Fruit fly (Drosophila melanogaster) whole organism, prepupa: ENCODE data around the gene CG13046.

Experiments
- Blimp-1 ChIP-seq: fragments of 200-800 bp; sonication (Bioruptor generic); optimal IDR thresholded peaks from 3 replicates; lab custom pipeline; 2017; ENCODE audit warnings: missing biosample characterization, missing genetic modification characterization, mild to moderate bottlenecking, moderate library complexity, missing genetic modification reagents
- CG10631 ChIP-seq: fragments of 200-800 bp; sonication (Bioruptor generic); optimal IDR thresholded peaks from 2 replicates; lab custom pipeline; 2016; ENCODE audit warnings: missing biosample characterization, missing genetic modification characterization
- CG10669 ChIP-seq: fragments of 200-800 bp; sonication (Bioruptor generic); optimal IDR thresholded peaks from 3 replicates; lab custom pipeline; 2018; ENCODE audit warnings: missing biosample characterization, mild to moderate bottlenecking, missing genetic modification characterization, moderate library complexity
- CG11294 ChIP-seq: fragments of 200-800 bp; sonication (Bioruptor generic); IDR thresholded peaks from 2 replicates; pipeline ENCODE4 v1.3.6; 2022; ENCODE audit warnings: missing biosample characterization, missing genetic modification characterization
- CG11762 ChIP-seq: fragments of 200-800 bp; sonication (Bioruptor generic); optimal IDR thresholded peaks from 3 replicates; lab custom pipeline; 2016; ENCODE audit warnings: missing biosample characterization, missing genetic modification characterization; ENCODE audit not compliant: insufficient read depth
- CG11902 ChIP-seq: fragments of 200-800 bp; sonication (Bioruptor generic); optimal IDR thresholded peaks from 3 replicates; lab custom pipeline; 2016; ENCODE audit warnings: missing biosample characterization, missing genetic modification characterization
- CG15336 ChIP-seq: fragments of 200-800 bp; sonication (Bioruptor generic); IDR thresholded peaks from 2 replicates; pipeline ENCODE4 v1.3.6; 2022; ENCODE audit warnings: missing biosample characterization, missing genetic modification characterization
- CG1621 ChIP-seq: fragments of 200-800 bp; sonication (Bioruptor generic); optimal IDR thresholded peaks from 3 replicates; lab custom pipeline; 2018; ENCODE audit warnings: missing biosample characterization, mild to moderate bottlenecking, missing genetic modification characterization
- CG16779 ChIP-seq: fragments of 200-800 bp; sonication (Bioruptor generic); optimal IDR thresholded peaks from 3 replicates; lab custom pipeline; 2017; ENCODE audit warnings: missing biosample characterization, mild to moderate bottlenecking, missing genetic modification characterization
- CG3032 ChIP-seq: fragments of 200-800 bp; optimal IDR thresholded peaks from 2 replicates; lab custom pipeline; 2019; ENCODE audit warnings: missing biosample characterization, mild to moderate bottlenecking, missing genetic modification characterization, moderate library complexity
- CG31627 ChIP-seq: fragments of 200-800 bp; sonication (Bioruptor generic); optimal IDR thresholded peaks from 3 replicates; lab custom pipeline; 2016; ENCODE audit warnings: missing biosample characterization, missing genetic modification characterization
- CG32006 ChIP-seq: fragments of 200-800 bp; sonication (Bioruptor generic); optimal IDR thresholded peaks from 3 replicates; lab custom pipeline; 2017; ENCODE audit warnings: missing biosample characterization, mild to moderate bottlenecking, missing genetic modification characterization
- CG34406 ChIP-seq: fragments of 200-800 bp; sonication (Bioruptor generic); optimal IDR thresholded peaks from 3 replicates; lab custom pipeline; 2016; ENCODE audit warnings: missing biosample characterization, missing genetic modification characterization
- CG3919 ChIP-seq: fragments of 200-800 bp; sonication (Bioruptor generic); optimal IDR thresholded peaks from 3 replicates; lab custom pipeline; 2016; ENCODE audit warnings: missing biosample characterization, missing genetic modification characterization
- CG6163 ChIP-seq: fragments of 200-800 bp; sonication (Bioruptor generic); IDR thresholded peaks from 3 replicates; pipeline ENCODE4 v1.3.6; 2022; ENCODE audit warnings: missing biosample characterization, missing genetic modification characterization
- CG6276 ChIP-seq: fragments of 200-800 bp; sonication (Bioruptor generic); optimal IDR thresholded peaks from 2 replicates; lab custom pipeline; 2017; ENCODE audit warnings: missing biosample characterization, mild to moderate bottlenecking, missing genetic modification characterization
- CG6792 ChIP-seq: fragments of 200-800 bp; sonication (Bioruptor generic); optimal IDR thresholded peaks from 3 replicates; lab custom pipeline; 2016; ENCODE audit warnings: missing biosample characterization, missing genetic modification characterization
- CG6808 ChIP-seq: fragments of 200-800 bp; sonication (Bioruptor generic); optimal IDR thresholded peaks from 3 replicates; lab custom pipeline; 2017; ENCODE audit warnings: missing biosample characterization, missing genetic modification characterization, mild to moderate bottlenecking, moderate library complexity, missing genetic modification reagents
- CG6854 ChIP-seq: fragments of 200-800 bp; sonication (Bioruptor generic); optimal IDR thresholded peaks from 2 replicates; lab custom pipeline; 2017; ENCODE audit warnings: missing biosample characterization, mild to moderate bottlenecking, missing genetic modification characterization
- CG8632 ChIP-seq: fragments of 200-800 bp; sonication (Bioruptor generic); optimal IDR thresholded peaks from 3 replicates; lab custom pipeline; 2016; ENCODE audit warnings: missing biosample characterization, missing genetic modification characterization
- CG9139 ChIP-seq: fragments of 200-800 bp; sonication (Bioruptor generic); optimal IDR thresholded peaks from 3 replicates; lab custom pipeline; 2017; ENCODE audit warnings: missing biosample characterization, mild to moderate bottlenecking, missing genetic modification characterization
- Eip75B ChIP-seq: fragments of 200-800 bp; sonication (Bioruptor generic); optimal IDR thresholded peaks from 3 replicates; lab custom pipeline; 2016; ENCODE audit warnings: missing biosample characterization, missing genetic modification characterization
- Eip78C ChIP-seq: fragments of 200-800 bp; sonication (Bioruptor generic); peaks from one replicate; lab custom pipeline; 2016; ENCODE audit warnings: missing biosample characterization, missing genetic modification characterization
- Eip93F ChIP-seq: fragments of 200-800 bp; sonication (Bioruptor generic); optimal IDR thresholded peaks from 2 replicates; lab custom pipeline; 2016; ENCODE audit warnings: missing biosample characterization, mild to moderate bottlenecking, missing genetic modification characterization
- Ets21C ChIP-seq: fragments of 200-800 bp; sonication (Bioruptor generic); optimal IDR thresholded peaks from 3 replicates; lab custom pipeline; 2016; ENCODE audit warnings: missing biosample characterization, missing genetic modification characterization
- Ets96B ChIP-seq: fragments of 200-800 bp; optimal IDR thresholded peaks from 2 replicates; lab custom pipeline; 2019; ENCODE audit warnings: missing biosample characterization, mild to moderate bottlenecking, missing genetic modification characterization, moderate library complexity
- Gug ChIP-seq: fragments of 200-800 bp; sonication (Bioruptor generic); IDR thresholded peaks from 2 replicates; pipeline ENCODE4 v1.3.6; 2022; ENCODE audit warnings: missing biosample characterization, missing genetic modification characterization
- Hr38 ChIP-seq: sonication (Bioruptor generic); optimal IDR thresholded peaks from 2 replicates; lab custom pipeline; 2016; ENCODE audit warnings: missing biosample characterization, missing genetic modification characterization
- Hr39 ChIP-seq: fragments of 200-800 bp; sonication (Bioruptor generic); optimal IDR thresholded peaks from 2 replicates; lab custom pipeline; 2016; ENCODE audit warnings: missing biosample characterization, missing genetic modification characterization
- Hr4 ChIP-seq: fragments of 200-800 bp; sonication (Bioruptor generic); optimal IDR thresholded peaks from 3 replicates; lab custom pipeline; 2016; ENCODE audit warnings: missing biosample characterization, missing genetic modification characterization
- Met ChIP-seq: fragments of 200-800 bp; sonication (Bioruptor generic); optimal IDR thresholded peaks from 3 replicates; lab custom pipeline; 2016; ENCODE audit warnings: missing biosample characterization, missing genetic modification characterization
- OdsH ChIP-seq: fragments of 200-800 bp; sonication (Bioruptor generic); optimal IDR thresholded peaks from 3 replicates; lab custom pipeline; 2016; ENCODE audit warnings: missing biosample characterization, missing genetic modification characterization
- Smox ChIP-seq: fragments of 200-800 bp; sonication (Bioruptor generic); optimal IDR thresholded peaks from 3 replicates; lab custom pipeline; 2016; ENCODE audit warnings: missing biosample characterization, missing genetic modification characterization
- Sox102F ChIP-seq: fragments of 200-800 bp; sonication (Bioruptor generic); optimal IDR thresholded peaks from 2 replicates; lab custom pipeline; 2016; ENCODE audit warnings: missing biosample characterization, mild to moderate bottlenecking, missing genetic modification characterization
- Sox14 ChIP-seq: fragments of 200-800 bp; sonication (Bioruptor generic); optimal IDR thresholded peaks from 3 replicates; lab custom pipeline; 2016; ENCODE audit warnings: missing biosample characterization, missing genetic modification characterization
- Sox15 ChIP-seq: fragments of 200-800 bp; sonication (Bioruptor generic); optimal IDR thresholded peaks from 3 replicates; lab custom pipeline; 2016; ENCODE audit warnings: missing biosample characterization, missing genetic modification characterization
- achi ChIP-seq: fragments of 200-800 bp; sonication (Bioruptor generic); optimal IDR thresholded peaks from 3 replicates; lab custom pipeline; 2016; ENCODE audit warnings: missing biosample characterization, missing genetic modification characterization
- acj6 ChIP-seq: fragments of 200-800 bp; sonication (Bioruptor generic); optimal IDR thresholded peaks from 3 replicates; lab custom pipeline; 2016; ENCODE audit warnings: missing biosample characterization, missing genetic modification characterization
- cyc ChIP-seq: fragments of 200-800 bp; sonication (Bioruptor generic); optimal IDR thresholded peaks from 3 replicates; lab custom pipeline; 2016; ENCODE audit warnings: missing biosample characterization, missing genetic modification characterization
- dac ChIP-seq: fragments of 200-800 bp; sonication (Bioruptor generic); optimal IDR thresholded peaks from 2 replicates; lab custom pipeline; 2017; ENCODE audit warnings: missing biosample characterization, mild to moderate bottlenecking, missing genetic modification characterization
- dsx ChIP-seq: fragments of 200-800 bp; optimal IDR thresholded peaks from 3 replicates; lab custom pipeline; 2019; ENCODE audit warnings: missing biosample characterization, mild to moderate bottlenecking, missing genetic modification characterization, moderate library complexity; ENCODE audit not compliant: poor library complexity, severe bottlenecking
- esn ChIP-seq: fragments of 200-800 bp; sonication (Bioruptor generic); optimal IDR thresholded peaks from 2 replicates; lab custom pipeline; 2016; ENCODE audit warnings: missing biosample characterization, mild to moderate bottlenecking, missing genetic modification characterization, moderate library complexity
- fkh ChIP-seq: fragments of 200-800 bp; sonication (Bioruptor generic); optimal IDR thresholded peaks from 3 replicates; lab custom pipeline; 2017; ENCODE audit warnings: missing biosample characterization, mild to moderate bottlenecking, missing genetic modification characterization, moderate library complexity
- net ChIP-seq: fragments of 200-800 bp; sonication (Bioruptor generic); optimal IDR thresholded peaks from 3 replicates; lab custom pipeline; 2016; ENCODE audit warnings: missing biosample characterization, missing genetic modification characterization
- salr ChIP-seq, 2 experiments: fragments of 200-800 bp; sonication (Bioruptor generic); optimal IDR thresholded peaks; 3 replicates each; lab custom pipeline; 2016 to 2018; ENCODE audit warnings: missing biosample characterization in 2 of 2, missing genetic modification characterization in 2 of 2, mild to moderate bottlenecking in 1 of 2
- spab ChIP-seq: fragments of 200-800 bp; sonication (Bioruptor generic); optimal IDR thresholded peaks from 2 replicates; lab custom pipeline; 2017; ENCODE audit warnings: missing biosample characterization, mild to moderate bottlenecking, missing genetic modification characterization, missing genetic modification reagents
- svp ChIP-seq: fragments of 200-800 bp; sonication (Bioruptor generic); peaks from one replicate; lab custom pipeline; 2016; ENCODE audit warnings: missing biosample characterization, missing genetic modification characterization
- topi ChIP-seq: fragments of 200-800 bp; sonication (Bioruptor generic); optimal IDR thresholded peaks from 3 replicates; lab custom pipeline; 2016; ENCODE audit warnings: missing biosample characterization, missing genetic modification characterization
- vri ChIP-seq: fragments of 200-800 bp; sonication (Bioruptor generic); optimal IDR thresholded peaks from 3 replicates; lab custom pipeline; 2016; ENCODE audit warnings: missing biosample characterization, mild to moderate bottlenecking, missing genetic modification characterization

The CG13046 gene

DNA sequence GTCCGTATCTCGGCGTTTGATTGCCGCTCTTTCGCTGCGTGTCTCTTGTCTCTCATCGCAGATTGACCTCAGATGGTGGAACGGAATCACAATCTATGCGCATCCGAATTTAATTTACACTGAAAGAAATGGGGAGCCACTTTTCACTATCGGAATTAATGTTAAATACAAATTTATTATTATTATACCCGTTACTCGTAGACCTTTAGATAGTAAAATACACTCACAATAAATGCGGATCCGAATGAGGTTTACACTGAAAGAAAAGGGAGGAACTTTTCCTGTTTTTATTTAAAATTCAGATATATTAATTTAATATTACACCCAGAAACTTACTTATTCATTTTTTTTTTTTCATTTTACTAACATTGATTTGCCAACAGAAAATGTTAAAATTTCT is 845 bp upstream of the CG13046 start (continued):
- TF ChIP-seq CG16779 (no peak), CG6792 (GFP tag; lab: Kevin White, UChicago) (no peak), Sox14 (GFP tag; lab: Kevin White, UChicago) (no peak), vri (GFP tag; lab: Kevin White, UChicago) (no peak), Ets96B (peak; percentile 14), cyc (no peak), achi (GFP tag; lab: Kevin White, UChicago) (peak; percentile 23), CG6808 (GFP tag; lab: Kevin White, UChicago) (no peak), Sox15 (GFP tag; lab: Kevin White, UChicago) (no peak), OdsH (GFP tag; lab: Kevin White, UChicago) (peak; percentile 26), CG15336 (peak; percentile 8; the same call in 1 of the 2 replicates), Hr39 (GFP tag; lab: Kevin White, UChicago) (no peak), CG8632 (GFP tag; lab: Kevin White, UChicago) (no peak), net (GFP tag; lab: Kevin White, UChicago) (no peak), topi (GFP tag; lab: Kevin White, UChicago) (no peak), CG10631 (GFP tag; lab: Kevin White, UChicago) (peak; percentile 33), CG31627 (GFP tag; lab: Kevin White, UChicago) (no peak), Eip78C (GFP tag; lab: Kevin White, UChicago) (peak; percentile 73), fkh (GFP tag; lab: Kevin White, UChicago) (no peak), CG6854 (GFP tag; lab: Kevin White, UChicago) (no peak), CG9139 (GFP tag; lab: Kevin White, UChicago) (no peak), Ets21C (GFP tag; lab: Kevin White, UChicago) (no peak), CG6276 (GFP tag; lab: Kevin White, UChicago) (no peak), Sox102F (GFP tag; lab: Kevin White, UChicago) (no peak), esn (GFP tag; lab: Kevin White, UChicago) (no peak), CG32006 (peak; percentile 25), CG11762 (GFP tag; lab: Kevin White, UChicago) (peak; percentile 15), Smox (GFP tag; lab: Kevin White, UChicago) (no peak), Blimp-1 (GFP tag; lab: Kevin White, UChicago) (no peak), CG11902 (no peak), CG11294 (GFP tag; lab: Robert Waterston, UW) (no peak), CG6163 (GFP tag; lab: Robert Waterston, UW) (0 out of 3 replicates have a peak, but pooled peaks have one; percentile 45), Eip93F (GFP tag; lab: Kevin White, UChicago) (no peak), Eip75B (no peak), CG3032 (no peak), Hr38 (GFP tag; lab: Kevin White, UChicago) (no peak), Hr4 (GFP tag; lab: Kevin White, UChicago) (peak; percentile 18)
- TF ChIP-seq, all 60 proteins: peak for 18

DNA sequence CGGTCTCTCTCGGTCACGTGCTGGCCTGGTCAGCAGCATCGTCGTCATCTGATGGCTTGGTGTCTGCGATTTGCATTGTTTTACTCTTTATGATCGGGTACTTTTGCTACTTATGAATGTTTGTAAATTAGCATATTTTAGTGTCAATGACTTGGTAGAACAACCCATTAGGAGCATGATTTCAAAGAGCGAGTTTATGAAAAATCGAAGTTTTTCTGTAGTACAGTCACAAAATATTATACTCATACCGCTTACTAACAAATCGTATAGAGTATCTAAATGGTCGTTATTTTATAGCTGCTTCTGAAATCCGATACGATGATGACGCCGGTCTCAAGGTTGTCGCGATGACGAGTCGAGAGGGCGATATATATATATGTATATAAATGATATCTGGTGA is 2.0 kb downstream of the CG13046 start:
- TF ChIP-seq CG1621 (peak; percentile 78), CG11294 (GFP tag; lab: Robert Waterston, UW) (no peak), Hr38 (GFP tag; lab: Kevin White, UChicago) (no peak), Met (GFP tag; lab: Kevin White, UChicago) (peak; percentile 19), CG11762 (GFP tag; lab: Kevin White, UChicago) (peak; percentile 8), Hr39 (GFP tag; lab: Kevin White, UChicago) (peak; percentile 29), CG3919 (peak; percentile 55), svp (peak; percentile 39), Eip75B (peak; percentile 71), Eip78C (GFP tag; lab: Kevin White, UChicago) (peak; percentile 93), CG16779 (peak; percentile 30), Smox (GFP tag; lab: Kevin White, UChicago) (peak; percentile 10), CG6276 (GFP tag; lab: Kevin White, UChicago) (no peak), Hr4 (GFP tag; lab: Kevin White, UChicago) (no peak), Gug (GFP tag; lab: Robert Waterston, UW) (no peak), CG10631 (GFP tag; lab: Kevin White, UChicago) (peak; percentile 54), OdsH (GFP tag; lab: Kevin White, UChicago) (peak; percentile 46), CG10669 (GFP tag; lab: Kevin White, UChicago) (peak; percentile 85), vri (GFP tag; lab: Kevin White, UChicago) (peak; percentile 13), dsx (peak; percentile 77), CG6808 (GFP tag; lab: Kevin White, UChicago) (peak; percentile 77), fkh (GFP tag; lab: Kevin White, UChicago) (no peak), acj6 (GFP tag; lab: Kevin White, UChicago) (peak; percentile 64), spab (GFP tag; lab: Kevin White, UChicago) (peak; percentile 78), Blimp-1 (GFP tag; lab: Kevin White, UChicago) (no peak), salr (GFP tag; optimal IDR thresholded peaks at IDR 0.05; lab: Kevin White, UChicago) (peak in 1 of 2 experiments; percentile 56), dac (GFP tag; lab: Kevin White, UChicago) (no peak), CG34406 (GFP tag; lab: Kevin White, UChicago) (peak; percentile 58)
